Worm (Caenorhabditis elegans): ENCODE results near the gene T04F8.3.

T04F8.3 gene

ce11 chrX:11661625-11662024 is 3.2 kb downstream of the T04F8.3 start, which contains the start of gene sfxn-1.5 (continued):
- TF ChIP-seq irx-1 (tag; optimal IDR thresholded peaks at IDR 0.05): no peak
- no peak for TF ChIP-seq ces-1 (GFP tag; optimal IDR thresholded peaks at IDR 0.05)
- TF ChIP-seq skn-1 (tag; optimal IDR thresholded peaks at IDR 0.05): no peak
- TF ChIP-seq lin-14 (GFP tag; optimal IDR thresholded peaks at IDR 0.05): peak; percentile 43
- TF ChIP-seq sptf-1 (tag; optimal IDR thresholded peaks at IDR 0.05): no peak
- peak; percentile 69 for TF ChIP-seq nhr-20 (tag; optimal IDR thresholded peaks at IDR 0.05)
- no peak for TF ChIP-seq nhr-11 (tag; optimal IDR thresholded peaks at IDR 0.05)
- TF ChIP-seq ztf-4 (tag; optimal IDR thresholded peaks at IDR 0.05): no peak
- TF ChIP-seq unc-30 (tag; optimal IDR thresholded peaks at IDR 0.05): no peak
- no peak for TF ChIP-seq F16B12.6 (tag; optimal IDR thresholded peaks at IDR 0.05)
- no peak for TF ChIP-seq sox-4 (tag; optimal IDR thresholded peaks at IDR 0.05)
- no peak for TF ChIP-seq lin-15B (tag; optimal IDR thresholded peaks at IDR 0.05)
- no peak for TF ChIP-seq nhr-47 (tag; optimal IDR thresholded peaks at IDR 0.05)
- no peak for TF ChIP-seq ceh-63 (GFP tag; optimal IDR thresholded peaks at IDR 0.05)
- no peak for TF ChIP-seq tlp-1 (tag; optimal IDR thresholded peaks at IDR 0.05)
- no peak for TF ChIP-seq C16A3.4 (tag; optimal IDR thresholded peaks at IDR 0.05)
- TF ChIP-seq aha-1 (tag; optimal IDR thresholded peaks at IDR 0.05): no peak
- no peak for TF ChIP-seq xbp-1 (tag; optimal IDR thresholded peaks at IDR 0.05)
- TF ChIP-seq jun-1 (tag; optimal IDR thresholded peaks at IDR 0.05): peak; percentile 40
- TF ChIP-seq ets-5 (GFP tag; IDR thresholded peaks at IDR 0.05): no peak
- no peak for TF ChIP-seq unc-98 (GFP tag; IDR thresholded peaks at IDR 0.05)
- peak; percentile 0 for TF ChIP-seq hpl-2 (GFP tag; optimal IDR thresholded peaks at IDR 0.05)
- TF ChIP-seq C04F5.9 (tag; optimal IDR thresholded peaks at IDR 0.05): no peak
- TF ChIP-seq fos-1 (tag; optimal IDR thresholded peaks at IDR 0.05): no peak
- TF ChIP-seq nhr-84 (tag; optimal IDR thresholded peaks at IDR 0.05): no peak
- no peak for TF ChIP-seq nhr-19 (GFP tag; conservative IDR thresholded peaks at IDR 0.05)
- TF ChIP-seq tbx-2 (tag; optimal IDR thresholded peaks at IDR 0.05): no peak
- peak; percentile 74 for TF ChIP-seq nhr-85 (tag)
- TF ChIP-seq fkh-4 (tag; optimal IDR thresholded peaks at IDR 0.05; ENCODE audit: borderline replicate concordance): no peak
- no peak for TF ChIP-seq unc-130 (tag; optimal IDR thresholded peaks at IDR 0.05)
- no peak for TF ChIP-seq lsy-2 (tag; optimal IDR thresholded peaks at IDR 0.05)
- no peak for TF ChIP-seq dpl-1 (GFP tag; optimal IDR thresholded peaks at IDR 0.05)
- no peak for TF ChIP-seq zip-4 (GFP tag; optimal IDR thresholded peaks at IDR 0.05)
- TF ChIP-seq pax-3 (tag; optimal IDR thresholded peaks at IDR 0.05): no peak
- TF ChIP-seq elt-3 (tag; optimal IDR thresholded peaks at IDR 0.05): peak; percentile 53 to 90 (median 68)

DNA sequence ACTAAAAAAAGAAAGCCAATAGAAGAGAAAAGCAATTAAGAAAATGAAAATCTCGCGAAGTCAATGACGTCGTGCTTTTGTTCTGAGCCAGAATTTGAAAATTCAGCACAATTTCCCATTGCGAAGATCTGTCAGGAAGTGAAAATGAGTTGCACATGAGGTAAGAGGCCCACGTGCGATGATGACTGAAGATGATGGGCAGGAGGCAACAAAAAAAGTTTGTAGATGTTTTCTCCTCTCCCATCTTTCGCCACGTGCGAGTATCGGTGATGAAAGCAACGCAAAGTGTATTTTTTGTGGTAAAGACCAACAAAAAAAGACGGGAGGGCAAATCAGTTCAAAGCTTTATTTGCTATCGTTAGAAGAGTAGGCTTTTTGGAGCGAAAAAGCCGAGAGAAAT is 3.6 kb downstream of the T04F8.3 start:
- no peak for TF ChIP-seq elt-3 (tag; optimal IDR thresholded peaks at IDR 0.05)
- peak; percentile 9 for TF ChIP-seq tbx-2 (tag; optimal IDR thresholded peaks at IDR 0.05)
- no peak for TF ChIP-seq fos-1 (tag; optimal IDR thresholded peaks at IDR 0.05)
- TF ChIP-seq lin-39 (tag; optimal IDR thresholded peaks at IDR 0.05): no peak
- no peak for TF ChIP-seq fkh-4 (tag; optimal IDR thresholded peaks at IDR 0.05; ENCODE audit: borderline replicate concordance)
- no peak for TF ChIP-seq elt-2 (tag; optimal IDR thresholded peaks at IDR 0.05)
- no peak for TF ChIP-seq nhr-237 (tag; optimal IDR thresholded peaks at IDR 0.05)
- no peak for TF ChIP-seq irx-1 (tag; optimal IDR thresholded peaks at IDR 0.05)
- no peak for TF ChIP-seq mab-9 (GFP tag; IDR thresholded peaks at IDR 0.05)
- no peak for TF ChIP-seq zag-1 (tag; optimal IDR thresholded peaks at IDR 0.05)
- TF ChIP-seq aha-1 (tag; optimal IDR thresholded peaks at IDR 0.05): no peak
- TF ChIP-seq jun-1 (tag; optimal IDR thresholded peaks at IDR 0.05): no peak
- TF ChIP-seq ceh-90 (tag; optimal IDR thresholded peaks at IDR 0.05): no peak
- TF ChIP-seq dpl-1 (GFP tag; optimal IDR thresholded peaks at IDR 0.05): no peak
- peak; percentile 15 for TF ChIP-seq lin-14 (GFP tag; optimal IDR thresholded peaks at IDR 0.05)
- TF ChIP-seq ztf-4 (tag; optimal IDR thresholded peaks at IDR 0.05): no peak
- no peak for TF ChIP-seq nhr-11 (tag; optimal IDR thresholded peaks at IDR 0.05)
- TF ChIP-seq pag-3 (tag; optimal IDR thresholded peaks at IDR 0.05; ENCODE audit: borderline replicate concordance, insufficient read depth): no peak
- no peak for TF ChIP-seq nhr-19 (GFP tag; conservative IDR thresholded peaks at IDR 0.05)
- TF ChIP-seq skn-1 (tag; optimal IDR thresholded peaks at IDR 0.05): peak; percentile 4
- TF ChIP-seq nhr-71 (tag; optimal IDR thresholded peaks at IDR 0.05): no peak
- TF ChIP-seq unc-30 (tag; optimal IDR thresholded peaks at IDR 0.05): no peak
- peak; percentile 0 for TF ChIP-seq nhr-85 (tag)
- TF ChIP-seq mdl-1 (tag; optimal IDR thresholded peaks at IDR 0.05): peak in 1 of 2 experiments; percentile 74
- TF ChIP-seq nhr-47 (tag; optimal IDR thresholded peaks at IDR 0.05): no peak
